Comparison of ENCODE assay signal across 2 worm cellular contexts in genomic region chrIV:11957074-11957473, ce11.
TF ChIP-seq lines count a peak whose summit lies in the region.

No protein-coding gene starts in this region.

TF ChIP-seq in whole organism, L1 larva, 84 proteins besides CTCF, POLR2A, EP300 and RAD21 (continued from another document):
- TF ChIP-seq C16A3.4 (tag; optimal IDR thresholded peaks at IDR 0.05; lab: Kevin White, UChicago), result no peak
- TF ChIP-seq lsy-2 (tag; optimal IDR thresholded peaks at IDR 0.05; lab: Kevin White, UChicago), result peak; percentile 3 to 6
- peak; percentile 80 for TF ChIP-seq nhr-77 (tag; optimal IDR thresholded peaks at IDR 0.05; lab: Kevin White, UChicago)
- TF ChIP-seq ceh-88 (GFP tag; IDR thresholded peaks at IDR 0.05; lab: Robert Waterston, UW), result no peak
- peak; percentile 46 for TF ChIP-seq nhr-19 (GFP tag; conservative IDR thresholded peaks at IDR 0.05; lab: Robert Waterston, UW)
- TF ChIP-seq lin-35 (GFP tag; optimal IDR thresholded peaks at IDR 0.05; lab: Kevin White, UChicago), result peak in 1 of 2 experiments; percentile 5
- peak; percentile 43 for TF ChIP-seq tbx-2 (tag; optimal IDR thresholded peaks at IDR 0.05; lab: Kevin White, UChicago)
- TF ChIP-seq mdl-1 (tag; optimal IDR thresholded peaks at IDR 0.05; lab: Kevin White, UChicago), result peak in 1 of 2 experiments; percentile 77
- TF ChIP-seq rnt-1 (tag; optimal IDR thresholded peaks at IDR 0.05; lab: Kevin White, UChicago), result peak; percentile 81

TF ChIP-seq in whole organism, L4 larva, 104 proteins besides CTCF, POLR2A, EP300 and RAD21 (continued from another document):
- TF ChIP-seq attf-4 (tag; optimal IDR thresholded peaks at IDR 0.05; lab: Kevin White, UChicago), result no peak
- peak; percentile 66 for TF ChIP-seq mxl-3 (GFP tag; optimal IDR thresholded peaks at IDR 0.05; lab: Kevin White, UChicago)
- no peak for TF ChIP-seq egl-43 (GFP tag; IDR thresholded peaks at IDR 0.05; lab: Robert Waterston, UW)
- 0 out of 2 replicates have a peak, but pooled peaks have one; percentile 26 for TF ChIP-seq lim-7 (GFP tag; IDR thresholded peaks at IDR 0.05; lab: Robert Waterston, UW)
- no peak for TF ChIP-seq lin-15B (tag; optimal IDR thresholded peaks at IDR 0.05; lab: Kevin White, UChicago)
- TF ChIP-seq T20F7.1 (GFP tag; optimal IDR thresholded peaks at IDR 0.05; lab: Kevin White, UChicago), result no peak
- no peak for TF ChIP-seq lin-29 (GFP tag; IDR thresholded peaks at IDR 0.05; lab: Robert Waterston, UW)
TF ChIP-seq in whole organism, L4 larva: peak in this region for 9.
